Fruit fly (Drosophila melanogaster) whole organism, embryonic: ENCODE measurements around the gene fw.

Source experiments
- Aef1 ChIP-seq: fragments of 200-800 bp; sonication (Bioruptor generic); IDR thresholded peaks from 3 replicates; pipeline ENCODE4 v1.3.6; 2022; ENCODE audit warnings: missing biosample characterization, missing genetic modification characterization
- Atf3 ChIP-seq: fragments of 200-800 bp; sonication (Bioruptor generic); optimal IDR thresholded peaks from 3 replicates; lab custom pipeline; 2016; ENCODE audit warnings: missing biosample characterization, missing genetic modification characterization
- CG10654 ChIP-seq: fragments of 200-800 bp; sonication (Bioruptor generic); optimal IDR thresholded peaks from 2 replicates; lab custom pipeline; 2016; ENCODE audit warnings: missing biosample characterization, missing genetic modification characterization
- CG10979 ChIP-seq: fragments of 200-800 bp; sonication (Bioruptor generic); optimal IDR thresholded peaks from 2 replicates; lab custom pipeline; 2018; ENCODE audit warnings: missing biosample characterization, mild to moderate bottlenecking, missing genetic modification characterization, moderate library complexity
- CG13123 ChIP-seq: fragments of 200-800 bp; sonication (Bioruptor generic); optimal IDR thresholded peaks from 2 replicates; lab custom pipeline; 2016; ENCODE audit warnings: missing biosample characterization, missing genetic modification characterization
- CG14014 ChIP-seq: fragments of 200-800 bp; sonication (Bioruptor generic); IDR thresholded peaks from 2 replicates; pipeline ENCODE4 v1.3.6; 2022; ENCODE audit warnings: missing biosample characterization, missing genetic modification characterization
- CG15601 ChIP-seq: fragments of 200-800 bp; sonication (Bioruptor generic); optimal IDR thresholded peaks from 3 replicates; lab custom pipeline; 2019; ENCODE audit warnings: missing biosample characterization, mild to moderate bottlenecking, missing genetic modification characterization, moderate library complexity
- CG18011 ChIP-seq: fragments of 200-800 bp; sonication (Bioruptor generic); optimal IDR thresholded peaks from 2 replicates; lab custom pipeline; 2017; ENCODE audit warnings: missing biosample characterization, missing genetic modification characterization, mild to moderate bottlenecking, moderate library complexity, missing genotype
- CG31365 ChIP-seq: fragments of 200-800 bp; sonication (Bioruptor generic); optimal IDR thresholded peaks from 2 replicates; lab custom pipeline; 2018; ENCODE audit warnings: missing biosample characterization, mild to moderate bottlenecking, missing genetic modification characterization
- CG32772 ChIP-seq: fragments of 200-800 bp; sonication (Bioruptor generic); IDR thresholded peaks from 2 replicates; pipeline ENCODE4 v1.3.6; 2022; ENCODE audit warnings: missing biosample characterization, missing genetic modification characterization
- CG3281 ChIP-seq: fragments of 200-800 bp; sonication (Bioruptor generic); optimal IDR thresholded peaks from 3 replicates; lab custom pipeline; 2017; ENCODE audit warnings: missing biosample characterization, mild to moderate bottlenecking, missing genetic modification characterization
- CG4820 ChIP-seq: fragments of 200-800 bp; sonication (Bioruptor generic); optimal IDR thresholded peaks from 3 replicates; lab custom pipeline; 2016; ENCODE audit warnings: missing biosample characterization, missing genetic modification characterization
- CG4854 ChIP-seq: fragments of 200-800 bp; sonication (Bioruptor generic); optimal IDR thresholded peaks from 2 replicates; lab custom pipeline; 2016; ENCODE audit warnings: missing biosample characterization, missing genetic modification characterization, inconsistent platforms
- CG5180 ChIP-seq: fragments of 200-800 bp; sonication (Bioruptor generic); optimal IDR thresholded peaks from 3 replicates; lab custom pipeline; 2017; ENCODE audit warnings: missing biosample characterization, missing genetic modification characterization, mild to moderate bottlenecking, moderate library complexity, missing genetic modification reagents
- CG7745 ChIP-seq: fragments of 200-800 bp; sonication (Bioruptor generic); optimal IDR thresholded peaks from 2 replicates; lab custom pipeline; 2018; ENCODE audit warnings: missing biosample characterization, mild to moderate bottlenecking, missing genetic modification characterization, moderate library complexity
- CG9215 ChIP-seq: fragments of 200-800 bp; sonication (Bioruptor generic); IDR thresholded peaks from 2 replicates; pipeline ENCODE4 v1.3.6; 2022; ENCODE audit warnings: missing biosample characterization, missing genetic modification characterization
- CG9437 ChIP-seq: fragments of 200-800 bp; sonication (Bioruptor generic); optimal IDR thresholded peaks from 2 replicates; lab custom pipeline; 2018; ENCODE audit warnings: missing biosample characterization, mild to moderate bottlenecking, missing genetic modification characterization
- Dbx ChIP-seq: fragments of 200-800 bp; sonication (Bioruptor generic); IDR thresholded peaks from 3 replicates; pipeline ENCODE4 v1.3.6; 2022; ENCODE audit warnings: missing biosample characterization, missing genetic modification characterization
- Dp ChIP-seq: fragments of 200-800 bp; sonication (Bioruptor generic); optimal IDR thresholded peaks from 2 replicates; lab custom pipeline; 2018; ENCODE audit warnings: missing biosample characterization, mild to moderate bottlenecking, missing genetic modification characterization, moderate library complexity
- Dref ChIP-seq: fragments of 200-800 bp; sonication (Bioruptor generic); IDR thresholded peaks from 2 replicates; pipeline ENCODE4 v1.3.6; 2022; ENCODE audit warnings: missing biosample characterization, missing genetic modification characterization
- E2f1 ChIP-seq: fragments of 200-800 bp; sonication (Bioruptor generic); IDR thresholded peaks from 2 replicates; pipeline ENCODE4 v1.3.6; 2022; ENCODE audit warnings: missing biosample characterization, missing genetic modification characterization
- HLH4C ChIP-seq: fragments of 200-800 bp; sonication (Bioruptor generic); IDR thresholded peaks from 3 replicates; pipeline ENCODE4 v1.3.6; 2022; ENCODE audit warnings: missing biosample characterization, missing genetic modification characterization; ENCODE audit not compliant: partially characterized antibody
- HLH54F ChIP-seq: fragments of 200-800 bp; sonication (Bioruptor generic); optimal IDR thresholded peaks from 3 replicates; lab custom pipeline; 2016; ENCODE audit warnings: missing biosample characterization, missing genetic modification characterization
- Hand ChIP-seq: fragments of 200-800 bp; sonication (Bioruptor generic); optimal IDR thresholded peaks from 2 replicates; lab custom pipeline; 2017; ENCODE audit warnings: mild to moderate bottlenecking, missing biosample characterization, missing genetic modification reagents, missing genetic modification characterization
- Hr3 ChIP-seq: fragments of 200-800 bp; sonication (Bioruptor generic); optimal IDR thresholded peaks from 3 replicates; lab custom pipeline; 2016; ENCODE audit warnings: missing biosample characterization, missing genetic modification characterization
- MTF-1 ChIP-seq: fragments of 200-800 bp; sonication (Bioruptor generic); optimal IDR thresholded peaks from 2 replicates; lab custom pipeline; 2018; ENCODE audit warnings: missing biosample characterization, mild to moderate bottlenecking, missing genetic modification characterization, borderline replicate concordance
- Mes4 ChIP-seq: fragments of 200-800 bp; sonication (Bioruptor generic); optimal IDR thresholded peaks from 2 replicates; lab custom pipeline; 2016; ENCODE audit warnings: missing biosample characterization, missing genetic modification characterization
- Rx ChIP-seq: fragments of 200-800 bp; sonication (Bioruptor generic); IDR thresholded peaks from 2 replicates; pipeline ENCODE4 v1.3.6; 2022; ENCODE audit warnings: missing biosample characterization, missing genetic modification characterization
- Sry-β ChIP-seq: fragments of 200-800 bp; sonication (Bioruptor generic); optimal IDR thresholded peaks from 2 replicates; lab custom pipeline; 2018; ENCODE audit warnings: missing biosample characterization, mild to moderate bottlenecking, missing genetic modification characterization, moderate library complexity
- Vsx1 ChIP-seq: fragments of 200-800 bp; sonication (Bioruptor generic); optimal IDR thresholded peaks from 2 replicates; lab custom pipeline; 2017; ENCODE audit warnings: missing biosample characterization, mild to moderate bottlenecking, missing genetic modification characterization, missing genetic modification reagents
- cg ChIP-seq: fragments of 200-800 bp; sonication (Bioruptor generic); optimal IDR thresholded peaks from 3 replicates; lab custom pipeline; 2019; ENCODE audit warnings: missing biosample characterization, mild to moderate bottlenecking, missing genetic modification characterization, moderate library complexity
- chif ChIP-seq, 2 experiments: fragments of 200-800 bp; sonication (Bioruptor generic); optimal IDR thresholded peaks; 3 replicates each; lab custom pipeline; 2016; ENCODE audit warnings: missing biosample characterization in 2 of 2, missing genetic modification characterization in 2 of 2
- chn ChIP-seq: fragments of 200-800 bp; sonication (Bioruptor generic); optimal IDR thresholded peaks from 2 replicates; lab custom pipeline; 2016; ENCODE audit warnings: missing biosample characterization, missing genetic modification characterization
- dimm ChIP-seq: fragments of 200-800 bp; sonication (Bioruptor generic); IDR thresholded peaks from 2 replicates; pipeline ENCODE4 v1.3.6; 2022; ENCODE audit warnings: missing biosample characterization, missing genetic modification characterization
- dpn ChIP-seq, 2 experiments: fragments of 200-800 bp; sonication (Bioruptor generic); optimal IDR thresholded peaks; 3 replicates each; lab custom pipeline; 2016; ENCODE audit warnings: missing biosample characterization in 2 of 2, missing genetic modification characterization in 2 of 2
- eve ChIP-seq, 2 experiments: fragments of >200 bp; optimal IDR thresholded peaks; 2 replicates each; lab custom pipeline; 2017; ENCODE audit warnings: missing biosample characterization in 2 of 2, missing genetic modification characterization in 2 of 2
- fru ChIP-seq: fragments of >200 bp; optimal IDR thresholded peaks from 2 replicates; lab custom pipeline; 2017
- gcm2 ChIP-seq: fragments of 200-800 bp; sonication (Bioruptor generic); optimal IDR thresholded peaks from 2 replicates; lab custom pipeline; 2016; ENCODE audit warnings: missing biosample characterization, missing genetic modification characterization
- grn ChIP-seq: fragments of 200-800 bp; sonication (Bioruptor generic); optimal IDR thresholded peaks from 3 replicates; lab custom pipeline; 2017; ENCODE audit warnings: missing biosample characterization, missing genetic modification characterization
- klu ChIP-seq: fragments of 200-800 bp; sonication (Bioruptor generic); IDR thresholded peaks from 2 replicates; pipeline ENCODE4 v1.3.6; 2022; ENCODE audit warnings: missing biosample characterization, missing genetic modification characterization
- lov ChIP-seq, 2 experiments: fragments of 200-800 bp in 1 of 2; fragments of >200 bp in 1 of 2; sonication (Bioruptor generic) in 1 of 2; IDR thresholded peaks in 1 of 2; optimal IDR thresholded peaks in 1 of 2; 2 replicates in 1 of 2; 3 replicates in 1 of 2; pipeline versions ENCODE4 v1.3.6 to Lab custom; 2017 to 2022; ENCODE audit warnings: missing biosample characterization in 1 of 2, missing genetic modification characterization in 1 of 2
- nau ChIP-seq: fragments of 200-800 bp; sonication (Bioruptor generic); optimal IDR thresholded peaks from 3 replicates; lab custom pipeline; 2017; ENCODE audit warnings: missing biosample characterization, mild to moderate bottlenecking, missing genetic modification characterization, missing genetic modification reagents
- pfk ChIP-seq: fragments of 200-800 bp; sonication (Bioruptor generic); optimal IDR thresholded peaks from 2 replicates; lab custom pipeline; 2018; ENCODE audit warnings: missing biosample characterization, mild to moderate bottlenecking, missing genetic modification characterization, moderate library complexity
- ranshi ChIP-seq: fragments of 200-800 bp; sonication (Bioruptor generic); IDR thresholded peaks from 2 replicates; pipeline ENCODE4 v1.3.6; 2022; ENCODE audit warnings: missing biosample characterization, missing genetic modification characterization
- rib ChIP-seq: fragments of 200-800 bp; sonication (Bioruptor generic); IDR thresholded peaks from 2 replicates; pipeline ENCODE4 v1.3.6; 2022; ENCODE audit warnings: missing biosample characterization, missing genetic modification characterization
- ttk ChIP-seq: fragments of 200-800 bp; sonication (Bioruptor generic); IDR thresholded peaks from 2 replicates; pipeline ENCODE4 v2.1.2; 2022; ENCODE audit warnings: missing biosample characterization, missing genetic modification characterization
- tx ChIP-seq: fragments of 200-800 bp; sonication (Bioruptor generic); optimal IDR thresholded peaks from 2 replicates; lab custom pipeline; 2016; ENCODE audit warnings: missing biosample characterization, missing genetic modification characterization
- wek ChIP-seq: fragments of 200-800 bp; sonication (Bioruptor generic); optimal IDR thresholded peaks from 3 replicates; lab custom pipeline; 2018; ENCODE audit warnings: missing biosample characterization, mild to moderate bottlenecking, missing genetic modification characterization, moderate library complexity
- wor ChIP-seq: fragments of 200-800 bp; sonication (Bioruptor generic); IDR thresholded peaks from 2 replicates; pipeline ENCODE4 v1.3.6; 2022; ENCODE audit warnings: missing biosample characterization, missing genetic modification characterization
- zf30C ChIP-seq: fragments of 200-800 bp; sonication (Bioruptor generic); optimal IDR thresholded peaks from 3 replicates; lab custom pipeline; 2018; ENCODE audit warnings: missing biosample characterization, mild to moderate bottlenecking, missing genetic modification characterization

The fw gene

dm6 chrX:12006678-12007441 lies 3.1 kb upstream of the fw start, which contains the start of gene CG1806 (continued):
- TF ChIP-seq CG31365 (tag; lab: Kevin White, UChicago) (no peak), eve (GFP tag; optimal IDR thresholded peaks at IDR 0.05; lab: Kevin White, UChicago) (peak in 1 of 2 experiments; percentile 38), Rx (no peak), CG14014 (GFP tag; lab: Robert Waterston, UW) (peak; percentile 27; the same call in 1 of the 2 replicates), fru (lab: Kevin White, UChicago) (no peak), Aef1 (GFP tag; lab: Robert Waterston, UW) (no peak), CG10654 (GFP tag; lab: Kevin White, UChicago) (no peak), Vsx1 (no peak), Dbx (GFP tag; lab: Robert Waterston, UW) (peak; percentile 45; the same call in 1 of the 3 replicates), nau (GFP tag; lab: Kevin White, UChicago) (peak; percentile 0), lov (optimal IDR thresholded peaks at IDR 0.05; lab: Kevin White, UChicago) (no peak), lov (GFP tag; IDR thresholded peaks at IDR 0.05; lab: Robert Waterston, UW) (0 out of 3 replicates have a peak, but pooled peaks have one; percentile 43), gcm2 (GFP tag; lab: Kevin White, UChicago) (no peak), Atf3 (GFP tag; lab: Kevin White, UChicago) (no peak), Hr3 (GFP tag; lab: Kevin White, UChicago) (no peak), CG15601 (tag; lab: Kevin White, UChicago) (no peak), tx (GFP tag; lab: Kevin White, UChicago) (no peak), wor (GFP tag; lab: Robert Waterston, UW) (no peak), cg (GFP tag; lab: Kevin White, UChicago) (peak; percentile 82), CG5180 (peak; percentile 3), Dp (GFP tag; lab: Kevin White, UChicago) (no peak), dpn (GFP tag; optimal IDR thresholded peaks at IDR 0.05; lab: Kevin White, UChicago) (no peak), E2f1 (GFP tag; lab: Robert Waterston, UW) (no peak), CG10979 (tag; lab: Kevin White, UChicago) (no peak), HLH54F (GFP tag; lab: Kevin White, UChicago) (no peak), HLH4C (GFP tag; lab: Robert Waterston, UW) (no peak), CG9437 (GFP tag; lab: Kevin White, UChicago) (no peak), CG32772 (no peak), wek (GFP tag; lab: Kevin White, UChicago) (no peak), zf30C (GFP tag; lab: Kevin White, UChicago) (no peak), dimm (GFP tag; lab: Robert Waterston, UW) (no peak), chif (GFP tag; optimal IDR thresholded peaks at IDR 0.05; lab: Kevin White, UChicago) (no peak), rib (GFP tag; lab: Robert Waterston, UW) (no peak), klu (no peak), CG18011 (GFP tag; lab: Kevin White, UChicago) (no peak), Mes4 (GFP tag; lab: Kevin White, UChicago) (no peak), pfk (no peak), grn (GFP tag; lab: Kevin White, UChicago) (no peak), Dref (GFP tag; lab: Robert Waterston, UW) (no peak), CG7745 (tag; lab: Kevin White, UChicago) (no peak), chn (GFP tag; lab: Kevin White, UChicago) (no peak), CG4820 (GFP tag; lab: Kevin White, UChicago) (no peak), MTF-1 (no peak), CG9215 (GFP tag; lab: Robert Waterston, UW) (no peak), CG13123 (GFP tag; lab: Kevin White, UChicago) (no peak), Sry-β (GFP tag; lab: Kevin White, UChicago) (no peak), CG4854 (GFP tag; lab: Kevin White, UChicago) (no peak), CG3281 (no peak), Hand (no peak), ttk (GFP tag; lab: Robert Waterston, UW) (no peak), ranshi (no peak)
